Fruit fly (Drosophila melanogaster) whole organism, prepupa: Measurements from ENCODE around the gene nAChRalpha1.

Experiments used
- Blimp-1 ChIP-seq: fragments of 200-800 bp; sonication (Bioruptor generic); optimal IDR thresholded peaks from 3 replicates; lab custom pipeline; 2017; ENCODE audit warnings: missing biosample characterization, missing genetic modification characterization, mild to moderate bottlenecking, moderate library complexity, missing genetic modification reagents
- CG10631 ChIP-seq: fragments of 200-800 bp; sonication (Bioruptor generic); optimal IDR thresholded peaks from 2 replicates; lab custom pipeline; 2016; ENCODE audit warnings: missing biosample characterization, missing genetic modification characterization
- CG11762 ChIP-seq: fragments of 200-800 bp; sonication (Bioruptor generic); optimal IDR thresholded peaks from 3 replicates; lab custom pipeline; 2016; ENCODE audit warnings: missing biosample characterization, missing genetic modification characterization; ENCODE audit not compliant: insufficient read depth
- CG11902 ChIP-seq: fragments of 200-800 bp; sonication (Bioruptor generic); optimal IDR thresholded peaks from 3 replicates; lab custom pipeline; 2016; ENCODE audit warnings: missing biosample characterization, missing genetic modification characterization
- CG16779 ChIP-seq: fragments of 200-800 bp; sonication (Bioruptor generic); optimal IDR thresholded peaks from 3 replicates; lab custom pipeline; 2017; ENCODE audit warnings: missing biosample characterization, mild to moderate bottlenecking, missing genetic modification characterization
- CG31627 ChIP-seq: fragments of 200-800 bp; sonication (Bioruptor generic); optimal IDR thresholded peaks from 3 replicates; lab custom pipeline; 2016; ENCODE audit warnings: missing biosample characterization, missing genetic modification characterization
- CG32006 ChIP-seq: fragments of 200-800 bp; sonication (Bioruptor generic); optimal IDR thresholded peaks from 3 replicates; lab custom pipeline; 2017; ENCODE audit warnings: missing biosample characterization, mild to moderate bottlenecking, missing genetic modification characterization
- CG3919 ChIP-seq: fragments of 200-800 bp; sonication (Bioruptor generic); optimal IDR thresholded peaks from 3 replicates; lab custom pipeline; 2016; ENCODE audit warnings: missing biosample characterization, missing genetic modification characterization
- CG4318 ChIP-seq: fragments of 200-800 bp; sonication (Bioruptor generic); optimal IDR thresholded peaks from 3 replicates; lab custom pipeline; 2017; ENCODE audit warnings: missing biosample characterization, mild to moderate bottlenecking, missing genetic modification characterization
- CG6163 ChIP-seq: fragments of 200-800 bp; sonication (Bioruptor generic); IDR thresholded peaks from 3 replicates; pipeline ENCODE4 v1.3.6; 2022; ENCODE audit warnings: missing biosample characterization, missing genetic modification characterization
- CG6276 ChIP-seq: fragments of 200-800 bp; sonication (Bioruptor generic); optimal IDR thresholded peaks from 2 replicates; lab custom pipeline; 2017; ENCODE audit warnings: missing biosample characterization, mild to moderate bottlenecking, missing genetic modification characterization
- CG6854 ChIP-seq: fragments of 200-800 bp; sonication (Bioruptor generic); optimal IDR thresholded peaks from 2 replicates; lab custom pipeline; 2017; ENCODE audit warnings: missing biosample characterization, mild to moderate bottlenecking, missing genetic modification characterization
- CG7368 ChIP-seq: fragments of 200-800 bp; sonication (Bioruptor generic); optimal IDR thresholded peaks from 3 replicates; lab custom pipeline; 2016; ENCODE audit warnings: missing biosample characterization, missing genetic modification characterization
- CG9139 ChIP-seq: fragments of 200-800 bp; sonication (Bioruptor generic); optimal IDR thresholded peaks from 3 replicates; lab custom pipeline; 2017; ENCODE audit warnings: missing biosample characterization, mild to moderate bottlenecking, missing genetic modification characterization
- Eip75B ChIP-seq: fragments of 200-800 bp; sonication (Bioruptor generic); optimal IDR thresholded peaks from 3 replicates; lab custom pipeline; 2016; ENCODE audit warnings: missing biosample characterization, missing genetic modification characterization
- Eip78C ChIP-seq: fragments of 200-800 bp; sonication (Bioruptor generic); peaks from one replicate; lab custom pipeline; 2016; ENCODE audit warnings: missing biosample characterization, missing genetic modification characterization
- Eip93F ChIP-seq: fragments of 200-800 bp; sonication (Bioruptor generic); optimal IDR thresholded peaks from 2 replicates; lab custom pipeline; 2016; ENCODE audit warnings: missing biosample characterization, mild to moderate bottlenecking, missing genetic modification characterization
- Gug ChIP-seq: fragments of 200-800 bp; sonication (Bioruptor generic); IDR thresholded peaks from 2 replicates; pipeline ENCODE4 v1.3.6; 2022; ENCODE audit warnings: missing biosample characterization, missing genetic modification characterization
- Hr38 ChIP-seq: sonication (Bioruptor generic); optimal IDR thresholded peaks from 2 replicates; lab custom pipeline; 2016; ENCODE audit warnings: missing biosample characterization, missing genetic modification characterization
- Hr39 ChIP-seq: fragments of 200-800 bp; sonication (Bioruptor generic); optimal IDR thresholded peaks from 2 replicates; lab custom pipeline; 2016; ENCODE audit warnings: missing biosample characterization, missing genetic modification characterization
- Hr4 ChIP-seq: fragments of 200-800 bp; sonication (Bioruptor generic); optimal IDR thresholded peaks from 3 replicates; lab custom pipeline; 2016; ENCODE audit warnings: missing biosample characterization, missing genetic modification characterization
- Lpt ChIP-seq: fragments of 200-800 bp; sonication (Bioruptor generic); optimal IDR thresholded peaks from 3 replicates; lab custom pipeline; 2016; ENCODE audit warnings: missing biosample characterization, missing genetic modification characterization
- Smox ChIP-seq: fragments of 200-800 bp; sonication (Bioruptor generic); optimal IDR thresholded peaks from 3 replicates; lab custom pipeline; 2016; ENCODE audit warnings: missing biosample characterization, missing genetic modification characterization
- Sox15 ChIP-seq: fragments of 200-800 bp; sonication (Bioruptor generic); optimal IDR thresholded peaks from 3 replicates; lab custom pipeline; 2016; ENCODE audit warnings: missing biosample characterization, missing genetic modification characterization
- cyc ChIP-seq: fragments of 200-800 bp; sonication (Bioruptor generic); optimal IDR thresholded peaks from 3 replicates; lab custom pipeline; 2016; ENCODE audit warnings: missing biosample characterization, missing genetic modification characterization
- dsx ChIP-seq: fragments of 200-800 bp; optimal IDR thresholded peaks from 3 replicates; lab custom pipeline; 2019; ENCODE audit warnings: missing biosample characterization, mild to moderate bottlenecking, missing genetic modification characterization, moderate library complexity; ENCODE audit not compliant: poor library complexity, severe bottlenecking
- eg ChIP-seq: fragments of 200-800 bp; sonication (Bioruptor generic); IDR thresholded peaks from 3 replicates; pipeline ENCODE4 v1.3.6; 2022; ENCODE audit warnings: missing biosample characterization, missing genetic modification characterization
- esn ChIP-seq: fragments of 200-800 bp; sonication (Bioruptor generic); optimal IDR thresholded peaks from 2 replicates; lab custom pipeline; 2016; ENCODE audit warnings: missing biosample characterization, mild to moderate bottlenecking, missing genetic modification characterization, moderate library complexity
- fd59A ChIP-seq: fragments of 200-800 bp; sonication (Bioruptor generic); optimal IDR thresholded peaks from 2 replicates; lab custom pipeline; 2017; ENCODE audit warnings: missing biosample characterization, mild to moderate bottlenecking, missing genetic modification characterization, missing genetic modification reagents
- fd85E ChIP-seq: fragments of 200-800 bp; sonication (Bioruptor generic); optimal IDR thresholded peaks from 3 replicates; lab custom pipeline; 2016; ENCODE audit warnings: missing biosample characterization, missing genetic modification characterization
- fkh ChIP-seq: fragments of 200-800 bp; sonication (Bioruptor generic); optimal IDR thresholded peaks from 3 replicates; lab custom pipeline; 2017; ENCODE audit warnings: missing biosample characterization, mild to moderate bottlenecking, missing genetic modification characterization, moderate library complexity
- lz ChIP-seq: fragments of 200-800 bp; sonication (Bioruptor generic); optimal IDR thresholded peaks from 3 replicates; lab custom pipeline; 2016; ENCODE audit warnings: missing biosample characterization, missing genetic modification characterization
- salr ChIP-seq, 2 experiments: fragments of 200-800 bp; sonication (Bioruptor generic); optimal IDR thresholded peaks; 3 replicates each; lab custom pipeline; 2016 to 2018; ENCODE audit warnings: missing biosample characterization in 2 of 2, missing genetic modification characterization in 2 of 2, mild to moderate bottlenecking in 1 of 2
- ss ChIP-seq, 2 experiments: fragments of 200-800 bp; sonication (Bioruptor generic); optimal IDR thresholded peaks; 2 replicates in 1 of 2; 3 replicates in 1 of 2; lab custom pipeline; 2017 to 2018; ENCODE audit warnings: mild to moderate bottlenecking in 2 of 2, missing biosample characterization in 2 of 2, missing genetic modification characterization in 2 of 2, moderate library complexity in 1 of 2
- svp ChIP-seq: fragments of 200-800 bp; sonication (Bioruptor generic); peaks from one replicate; lab custom pipeline; 2016; ENCODE audit warnings: missing biosample characterization, missing genetic modification characterization
- topi ChIP-seq: fragments of 200-800 bp; sonication (Bioruptor generic); optimal IDR thresholded peaks from 3 replicates; lab custom pipeline; 2016; ENCODE audit warnings: missing biosample characterization, missing genetic modification characterization
- vri ChIP-seq: fragments of 200-800 bp; sonication (Bioruptor generic); optimal IDR thresholded peaks from 3 replicates; lab custom pipeline; 2016; ENCODE audit warnings: missing biosample characterization, mild to moderate bottlenecking, missing genetic modification characterization

nAChRalpha1 gene

DNA sequence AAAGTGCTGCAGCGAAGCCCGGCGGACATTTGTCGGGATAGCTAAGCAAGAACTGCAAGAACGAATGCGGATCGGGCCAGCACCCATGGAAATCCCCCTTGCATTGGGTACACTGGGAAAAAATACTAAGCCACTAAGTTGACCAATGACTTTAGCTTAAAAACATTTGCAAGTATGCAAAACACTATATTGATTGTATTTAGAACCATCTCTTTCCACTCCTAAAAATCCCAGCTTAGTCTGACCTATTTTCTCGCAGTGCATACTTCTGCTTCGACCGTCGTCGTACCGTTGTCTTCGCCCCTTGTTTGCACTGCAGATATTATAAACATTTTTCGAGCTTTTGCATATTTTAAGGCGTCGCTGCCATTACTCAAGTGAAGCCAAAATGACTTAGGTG is 39.1 kb upstream of the nAChRalpha1 start (continued):
- TF ChIP-seq Eip93F (GFP tag; lab: Kevin White, UChicago): no peak
- peak; percentile 36 for TF ChIP-seq Smox (GFP tag; lab: Kevin White, UChicago)
- peak; percentile 51 for TF ChIP-seq topi (GFP tag; lab: Kevin White, UChicago)
- TF ChIP-seq vri (GFP tag; lab: Kevin White, UChicago): no peak
- no peak for TF ChIP-seq Hr38 (GFP tag; lab: Kevin White, UChicago)
- peak; percentile 25 for TF ChIP-seq Hr4 (GFP tag; lab: Kevin White, UChicago)
- no peak for TF ChIP-seq CG11902 (GFP tag; lab: Kevin White, UChicago)
- TF ChIP-seq cyc (GFP tag; lab: Kevin White, UChicago): peak; percentile 48
- TF ChIP-seq Eip78C (GFP tag; lab: Kevin White, UChicago): peak; percentile 79
- no peak for TF ChIP-seq CG6276 (GFP tag; lab: Kevin White, UChicago)
- no peak for TF ChIP-seq Gug (GFP tag; lab: Robert Waterston, UW)
- TF ChIP-seq CG31627: peak; percentile 52
- TF ChIP-seq, all 60 proteins: peak for 38

DNA sequence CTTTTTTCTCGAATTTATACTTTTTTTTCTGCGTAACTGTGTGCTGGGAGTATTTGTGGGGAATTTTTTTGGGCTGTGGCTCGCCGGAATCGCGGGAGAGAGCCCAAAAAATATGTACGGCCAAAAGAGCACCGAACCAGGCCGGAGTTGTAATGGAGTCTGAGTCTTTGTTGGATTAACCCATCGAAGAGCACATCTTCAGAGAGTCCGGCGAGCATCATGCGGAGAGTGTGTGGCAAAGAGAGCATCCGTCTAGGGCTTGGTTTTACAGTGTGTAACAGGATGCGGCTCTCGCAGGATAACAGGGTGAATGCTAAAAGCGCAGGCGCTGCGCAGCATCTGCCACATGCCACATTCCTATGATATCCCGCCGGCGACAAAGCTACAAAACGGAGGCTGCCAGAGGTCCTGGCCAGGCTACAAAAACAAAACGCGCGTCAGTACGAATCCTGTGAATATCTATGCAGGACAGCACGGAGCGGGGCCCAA is 28.1 kb upstream of the nAChRalpha1 start, which contains the start of gene nAChRalpha2:
nAChRalpha2 (plus strand) TSS at position 439 of the 489 bp plus-strand sequence.
- TF ChIP-seq Eip78C (GFP tag; lab: Kevin White, UChicago) (peak; percentile 1), svp (peak; percentile 25), Hr39 (GFP tag; lab: Kevin White, UChicago) (no peak)

DNA sequence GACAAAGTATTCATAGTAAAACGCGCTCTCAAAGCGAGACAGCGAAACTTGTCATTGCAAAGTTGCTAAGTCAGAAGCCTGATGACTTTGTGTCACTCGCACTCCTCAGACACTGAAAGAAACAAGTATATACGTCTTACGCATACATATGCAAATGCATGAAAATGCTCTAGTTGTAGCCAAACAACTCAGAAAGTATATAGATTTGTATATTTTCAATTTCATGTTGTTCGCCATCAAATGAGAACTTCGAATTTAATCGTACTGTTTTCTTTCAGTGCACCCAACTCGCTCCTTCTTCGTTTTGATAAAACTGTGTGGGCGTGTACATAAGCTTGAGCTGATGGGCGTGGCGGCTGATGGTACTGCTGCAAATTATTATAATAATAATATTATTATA is 24.1 kb upstream of the nAChRalpha1 start:
- no peak for TF ChIP-seq CG11762
- no peak for TF ChIP-seq vri (GFP tag; lab: Kevin White, UChicago)
- no peak for TF ChIP-seq CG32006 (GFP tag; lab: Kevin White, UChicago)
- no peak for TF ChIP-seq fd59A
- TF ChIP-seq Lpt: no peak
- TF ChIP-seq CG7368 (GFP tag; lab: Kevin White, UChicago): no peak
- TF ChIP-seq dsx (GFP tag; lab: Kevin White, UChicago): no peak
- TF ChIP-seq Blimp-1 (GFP tag; lab: Kevin White, UChicago): no peak
- TF ChIP-seq topi (GFP tag; lab: Kevin White, UChicago): no peak
- no peak for TF ChIP-seq CG9139 (GFP tag; lab: Kevin White, UChicago)
- TF ChIP-seq eg (GFP tag; lab: Robert Waterston, UW): no peak
- no peak for TF ChIP-seq CG10631 (GFP tag; lab: Kevin White, UChicago)
- no peak for TF ChIP-seq Hr39 (GFP tag; lab: Kevin White, UChicago)
- no peak for TF ChIP-seq CG6854 (GFP tag; lab: Kevin White, UChicago)
- no peak for TF ChIP-seq lz (GFP tag; lab: Kevin White, UChicago)
- no peak for TF ChIP-seq Eip78C (GFP tag; lab: Kevin White, UChicago)
- no peak for TF ChIP-seq ss (GFP tag; optimal IDR thresholded peaks at IDR 0.05; lab: Kevin White, UChicago)
- TF ChIP-seq CG4318 (GFP tag; lab: Kevin White, UChicago): no peak
- no peak for TF ChIP-seq fd85E (GFP tag; lab: Kevin White, UChicago)
- no peak for TF ChIP-seq salr (GFP tag; optimal IDR thresholded peaks at IDR 0.05; lab: Kevin White, UChicago)

DNA sequence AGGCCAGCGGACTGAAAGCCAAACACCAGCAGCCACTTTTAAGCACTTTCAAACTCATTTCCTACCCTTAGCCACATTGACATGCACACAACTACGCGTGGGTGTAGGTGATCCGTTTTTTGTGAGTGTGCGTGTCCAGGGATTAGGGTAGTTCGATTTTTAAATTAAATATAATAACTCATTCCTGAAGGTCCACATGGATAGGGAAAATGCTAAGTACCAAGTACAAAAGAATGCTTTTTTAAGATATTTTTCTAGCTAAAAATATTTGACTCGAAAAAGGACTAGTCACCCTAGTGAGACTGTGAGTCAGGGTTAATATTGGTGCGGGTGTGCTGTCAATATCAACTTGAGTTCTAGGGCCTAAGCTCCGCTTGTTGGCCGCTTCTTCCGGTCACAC is 17.8 kb upstream of the nAChRalpha1 start:
- TF ChIP-seq Hr39 (GFP tag; lab: Kevin White, UChicago): no peak
- no peak for TF ChIP-seq Eip75B (GFP tag; lab: Kevin White, UChicago)
- no peak for TF ChIP-seq CG3919 (GFP tag; lab: Kevin White, UChicago)
- no peak for TF ChIP-seq CG6854 (GFP tag; lab: Kevin White, UChicago)
- TF ChIP-seq Eip93F (GFP tag; lab: Kevin White, UChicago): no peak
- TF ChIP-seq esn (GFP tag; lab: Kevin White, UChicago): no peak
- TF ChIP-seq Sox15: no peak
- no peak for TF ChIP-seq eg (GFP tag; lab: Robert Waterston, UW)
- TF ChIP-seq Hr38 (GFP tag; lab: Kevin White, UChicago): no peak
- no peak for TF ChIP-seq fkh (GFP tag; lab: Kevin White, UChicago)
- TF ChIP-seq CG6276 (GFP tag; lab: Kevin White, UChicago): no peak
- TF ChIP-seq cyc (GFP tag; lab: Kevin White, UChicago): no peak
- TF ChIP-seq CG6163 (GFP tag; lab: Robert Waterston, UW): no peak
- TF ChIP-seq CG16779 (tag; lab: Kevin White, UChicago): no peak
